Fruit fly (Drosophila melanogaster) whole organism, wandering third instar larva: ENCODE measurements around the gene CG7884.

ENCODE experiments used
- Abd-B ChIP-seq: fragments of >200 bp; optimal IDR thresholded peaks from 2 replicates; lab custom pipeline; 2017; ENCODE audit warnings: missing biosample characterization, missing genetic modification characterization
- CG32264 ChIP-seq: fragments of 200-800 bp; sonication (Bioruptor generic); optimal IDR thresholded peaks from 2 replicates; lab custom pipeline; 2016; ENCODE audit warnings: missing biosample characterization, missing genetic modification characterization
- CG9705 ChIP-seq: fragments of 200-800 bp; sonication (Bioruptor generic); optimal IDR thresholded peaks from 2 replicates; lab custom pipeline; 2018; ENCODE audit warnings: missing biosample characterization, mild to moderate bottlenecking, missing genetic modification characterization
- CrebA ChIP-seq: fragments of 200-800 bp; sonication (Bioruptor generic); optimal IDR thresholded peaks from 2 replicates; lab custom pipeline; 2016; ENCODE audit warnings: missing biosample characterization, mild to moderate bottlenecking, missing genetic modification characterization, borderline replicate concordance
- Dfd ChIP-seq: fragments of >200 bp; optimal IDR thresholded peaks from 2 replicates; lab custom pipeline; 2017; ENCODE audit warnings: missing biosample characterization, missing genetic modification characterization
- Dif ChIP-seq: fragments of 200-275, 200-300 bp; sonication (Bioruptor generic); optimal IDR thresholded peaks from 2 replicates; lab custom pipeline; 2018; ENCODE audit warnings: missing biosample characterization, missing genetic modification characterization; ENCODE audit not compliant: partially characterized antibody
- GATAd ChIP-seq: sonication (Bioruptor generic); optimal IDR thresholded peaks from 2 replicates; lab custom pipeline; 2016; ENCODE audit warnings: missing biosample characterization, missing genetic modification characterization
- HLH106 ChIP-seq: fragments of 200-800 bp; optimal IDR thresholded peaks from 3 replicates; lab custom pipeline; 2019; ENCODE audit warnings: missing biosample characterization, mild to moderate bottlenecking, missing genetic modification characterization, moderate library complexity
- Hnf4 ChIP-seq: fragments of 200-800 bp; sonication (Bioruptor generic); optimal IDR thresholded peaks from 2 replicates; lab custom pipeline; 2016; ENCODE audit warnings: missing biosample characterization, mild to moderate bottlenecking, missing genetic modification characterization
- Hr78 ChIP-seq: fragments of >200 bp; optimal IDR thresholded peaks from 2 replicates; lab custom pipeline; 2017; ENCODE audit warnings: missing biosample characterization, missing genetic modification characterization
- Hr83 ChIP-seq: fragments of 200-300 bp; sonication (Bioruptor generic); optimal IDR thresholded peaks from 2 replicates; lab custom pipeline; 2016; ENCODE audit warnings: missing biosample characterization, mild to moderate bottlenecking, missing genetic modification characterization, moderate library complexity; ENCODE audit not compliant: poor library complexity, severe bottlenecking
- Jra ChIP-seq: sonication (Bioruptor generic); optimal IDR thresholded peaks from 2 replicates; lab custom pipeline; 2016; ENCODE audit warnings: missing biosample characterization, missing genetic modification characterization
- Mio ChIP-seq: sonication (Bioruptor generic); optimal IDR thresholded peaks from 2 replicates; lab custom pipeline; 2016; ENCODE audit warnings: missing biosample characterization, missing genetic modification characterization
- Myc ChIP-seq: fragments of >200 bp; optimal IDR thresholded peaks from 2 replicates; lab custom pipeline; 2017
- N ChIP-seq: fragments of >200 bp; optimal IDR thresholded peaks from 2 replicates; lab custom pipeline; 2018; ENCODE audit warnings: missing biosample characterization, missing external identifiers, missing genetic modification characterization
- Rel ChIP-seq, 2 experiments: fragments of 200-800 bp; sonication (Bioruptor generic) in 1 of 2; optimal IDR thresholded peaks; 2 replicates in 1 of 2; 3 replicates in 1 of 2; lab custom pipeline; 2016 to 2019; ENCODE audit warnings: mild to moderate bottlenecking in 2 of 2, missing biosample characterization in 2 of 2, missing genetic modification characterization in 2 of 2, moderate library complexity in 1 of 2
- Sp1 ChIP-seq: fragments of 200-800 bp; sonication (Bioruptor generic); optimal IDR thresholded peaks from 3 replicates; lab custom pipeline; 2019; ENCODE audit warnings: missing biosample characterization, mild to moderate bottlenecking, missing genetic modification characterization, moderate library complexity
- Vsx2 ChIP-seq: fragments of 200-300, 225-300 bp; sonication (Bioruptor generic); optimal IDR thresholded peaks from 2 replicates; lab custom pipeline; 2018; ENCODE audit warnings: missing biosample characterization, missing genetic modification characterization; ENCODE audit not compliant: partially characterized antibody
- br ChIP-seq: fragments of 200-800 bp; sonication (Bioruptor generic); optimal IDR thresholded peaks from 2 replicates; lab custom pipeline; 2016; ENCODE audit warnings: missing biosample characterization, missing genetic modification characterization
- brk ChIP-seq: fragments of 200-800 bp; sonication (Bioruptor generic); optimal IDR thresholded peaks from 2 replicates; lab custom pipeline; 2016; ENCODE audit warnings: missing biosample characterization, mild to moderate bottlenecking, missing genetic modification characterization
- dl ChIP-seq, 2 experiments: fragments of 175-275, 200-275 bp in 1 of 2; fragments of 200-275 bp in 1 of 2; sonication (Bioruptor generic); optimal IDR thresholded peaks; lab custom pipeline; 2018; ENCODE audit warnings: mild to moderate bottlenecking in 2 of 2, missing biosample characterization in 2 of 2, missing genetic modification characterization in 2 of 2, moderate library complexity in 2 of 2; ENCODE audit not compliant: partially characterized antibody in 2 of 2, insufficient read depth in 1 of 2
- dmrt93B ChIP-seq: fragments of 200-800 bp; sonication (Bioruptor generic); optimal IDR thresholded peaks from 2 replicates; lab custom pipeline; 2018; ENCODE audit warnings: missing biosample characterization, mild to moderate bottlenecking, missing genetic modification characterization
- dsf ChIP-seq: sonication (Bioruptor generic); optimal IDR thresholded peaks from 2 replicates; lab custom pipeline; 2016; ENCODE audit warnings: missing biosample characterization, missing genetic modification characterization, borderline replicate concordance
- ey ChIP-seq: fragments of 200-800 bp; sonication (Bioruptor generic); optimal IDR thresholded peaks from 2 replicates; lab custom pipeline; 2016; ENCODE audit warnings: missing biosample characterization, missing genetic modification characterization
- foxo ChIP-seq, 2 experiments: fragments of 200-800 bp; sonication (Bioruptor generic); optimal IDR thresholded peaks; 2 replicates in 1 of 2; 3 replicates in 1 of 2; lab custom pipeline; 2016 to 2017; ENCODE audit warnings: missing biosample characterization in 2 of 2, missing genetic modification characterization in 2 of 2
- fru ChIP-seq: fragments of 200-800 bp; sonication (Bioruptor generic); optimal IDR thresholded peaks from 3 replicates; lab custom pipeline; 2016; ENCODE audit warnings: missing biosample characterization, mild to moderate bottlenecking, missing genetic modification characterization
- h ChIP-seq: fragments of 200-800 bp; sonication (Bioruptor generic); optimal IDR thresholded peaks from 3 replicates; lab custom pipeline; 2016; ENCODE audit warnings: missing biosample characterization, mild to moderate bottlenecking, missing genetic modification characterization
- jim ChIP-seq: fragments of 175-275, 200-325 bp; sonication (Bioruptor generic); optimal IDR thresholded peaks from 2 replicates; lab custom pipeline; 2016; ENCODE audit warnings: missing biosample characterization, mild to moderate bottlenecking, missing genetic modification characterization
- lola ChIP-seq: fragments of >200 bp; optimal IDR thresholded peaks from 2 replicates; lab custom pipeline; 2017; ENCODE audit warnings: missing biosample characterization, missing genetic modification characterization
- pan ChIP-seq: fragments of >200 bp; optimal IDR thresholded peaks from 2 replicates; lab custom pipeline; 2017
- psq ChIP-seq: fragments of 200-800 bp; sonication (Bioruptor generic); optimal IDR thresholded peaks from 3 replicates; lab custom pipeline; 2017; ENCODE audit warnings: missing biosample characterization, mild to moderate bottlenecking, missing genetic modification characterization, moderate library complexity
- rgr ChIP-seq: fragments of 200-800 bp; sonication (Bioruptor generic); optimal IDR thresholded peaks from 3 replicates; lab custom pipeline; 2016; ENCODE audit warnings: missing biosample characterization, mild to moderate bottlenecking, missing genetic modification characterization
- sage ChIP-seq: fragments of 200-800 bp; sonication (Bioruptor generic); optimal IDR thresholded peaks from 2 replicates; lab custom pipeline; 2016; ENCODE audit warnings: missing biosample characterization, mild to moderate bottlenecking, missing genetic modification characterization
- tai ChIP-seq: sonication (Bioruptor generic); optimal IDR thresholded peaks from 2 replicates; lab custom pipeline; 2016; ENCODE audit warnings: missing biosample characterization, missing genetic modification characterization
- usp ChIP-seq: fragments of >200 bp; optimal IDR thresholded peaks from 2 replicates; lab custom pipeline; 2017; ENCODE audit warnings: missing biosample characterization, missing genetic modification characterization
- woc ChIP-seq: sonication (Bioruptor generic); optimal IDR thresholded peaks from 2 replicates; lab custom pipeline; 2016; ENCODE audit warnings: missing biosample characterization, mild to moderate bottlenecking, missing genetic modification characterization

CG7884 gene

dm6 chrX:19276489-19277117, 56.2 kb downstream of the CG7884 start, which contains the start of the genes CG32537 and CG32536:
CG32537 (minus strand) TSS chrX:19276539.
CG32536 (minus strand) TSS chrX:19276898.
- TF ChIP-seq fru (GFP tag; lab: Kevin White, UChicago) (no peak), Abd-B (GFP tag; lab: Kevin White, UChicago) (no peak), ey (GFP tag; lab: Kevin White, UChicago) (no peak), Dif (GFP tag; lab: Kevin White, UChicago) (no peak), Rel (GFP tag; optimal IDR thresholded peaks at IDR 0.05; lab: Kevin White, UChicago) (no peak), Rel (tag; optimal IDR thresholded peaks at IDR 0.05; lab: Kevin White, UChicago) (no peak)
- TF ChIP-seq, all 38 proteins: peak for 0

- TF ChIP-seq foxo (GFP tag; optimal IDR thresholded peaks at IDR 0.05; lab: Kevin White, UChicago): no peak
- no peak for TF ChIP-seq Vsx2 (GFP tag; lab: Kevin White, UChicago)
- no peak for TF ChIP-seq rgr (GFP tag; lab: Kevin White, UChicago)
- no peak for TF ChIP-seq woc (GFP tag; lab: Kevin White, UChicago)
- no peak for TF ChIP-seq CG9705 (GFP tag; lab: Kevin White, UChicago)
- TF ChIP-seq jim (GFP tag; lab: Kevin White, UChicago): no peak
- no peak for TF ChIP-seq CG32264 (GFP tag; lab: Kevin White, UChicago)
- no peak for TF ChIP-seq Dfd (GFP tag; lab: Kevin White, UChicago)
- no peak for TF ChIP-seq pan (lab: Kevin White, UChicago)
Observed at dm6 chrX:19278395-19278794, 58.0 kb downstream of the CG7884 start.

dm6 chrX:19280249-19280648, 59.8 kb downstream of the CG7884 start, which contains the start of gene CG8028:
CG8028 (minus strand) TSS chrX:19280349.
- TF ChIP-seq Hr83 (GFP tag; lab: Kevin White, UChicago): no peak
- no peak for TF ChIP-seq Hr78 (GFP tag; lab: Kevin White, UChicago)
- TF ChIP-seq Jra (GFP tag; lab: Kevin White, UChicago): no peak
- TF ChIP-seq ey (GFP tag; lab: Kevin White, UChicago): no peak
- no peak for TF ChIP-seq psq (GFP tag; lab: Kevin White, UChicago)
- no peak for TF ChIP-seq N (GFP tag; lab: Kevin White, UChicago)

dm6 chrX:19280685-19281084, 60.3 kb downstream of the CG7884 start:
- TF ChIP-seq ey (GFP tag; lab: Kevin White, UChicago) (no peak), GATAd (GFP tag; lab: Kevin White, UChicago) (no peak), Myc (no peak), Jra (GFP tag; lab: Kevin White, UChicago) (no peak), tai (GFP tag; lab: Kevin White, UChicago) (no peak), Sp1 (no peak), jim (GFP tag; lab: Kevin White, UChicago) (no peak), dl (GFP tag; optimal IDR thresholded peaks at IDR 0.05; lab: Kevin White, UChicago; ENCODE audit: insufficient read depth in 1 of 2, partially characterized antibody in 2 of 2) (no peak), brk (no peak), usp (GFP tag; lab: Kevin White, UChicago) (no peak), Hr83 (GFP tag; lab: Kevin White, UChicago) (no peak), pan (lab: Kevin White, UChicago) (no peak), woc (GFP tag; lab: Kevin White, UChicago) (no peak), Rel (GFP tag; optimal IDR thresholded peaks at IDR 0.05; lab: Kevin White, UChicago) (no peak), Rel (tag; optimal IDR thresholded peaks at IDR 0.05; lab: Kevin White, UChicago) (no peak), Dfd (GFP tag; lab: Kevin White, UChicago) (no peak), CG32264 (GFP tag; lab: Kevin White, UChicago) (no peak), lola (GFP tag; lab: Kevin White, UChicago) (no peak), Vsx2 (GFP tag; lab: Kevin White, UChicago) (no peak), Mio (GFP tag; lab: Kevin White, UChicago) (no peak), psq (GFP tag; lab: Kevin White, UChicago) (no peak)

dm6 chrX:19281271-19281670, 60.8 kb downstream of the CG7884 start:
- TF ChIP-seq rgr (GFP tag; lab: Kevin White, UChicago): peak; percentile 44
- TF ChIP-seq dmrt93B (GFP tag; lab: Kevin White, UChicago): no peak
- no peak for TF ChIP-seq ey (GFP tag; lab: Kevin White, UChicago)
- TF ChIP-seq Hr83 (GFP tag; lab: Kevin White, UChicago): no peak
- TF ChIP-seq Rel (GFP tag; optimal IDR thresholded peaks at IDR 0.05; lab: Kevin White, UChicago): no peak
- TF ChIP-seq Rel (tag; optimal IDR thresholded peaks at IDR 0.05; lab: Kevin White, UChicago): no peak
- TF ChIP-seq sage (GFP tag; lab: Kevin White, UChicago): no peak
- no peak for TF ChIP-seq jim (GFP tag; lab: Kevin White, UChicago)
- TF ChIP-seq fru (GFP tag; lab: Kevin White, UChicago): no peak
- TF ChIP-seq Hnf4 (GFP tag; lab: Kevin White, UChicago): no peak
- no peak for TF ChIP-seq N (GFP tag; lab: Kevin White, UChicago)
- no peak for TF ChIP-seq Abd-B (GFP tag; lab: Kevin White, UChicago)
- no peak for TF ChIP-seq CG9705 (GFP tag; lab: Kevin White, UChicago)
- no peak for TF ChIP-seq h (GFP tag; lab: Kevin White, UChicago)
- TF ChIP-seq dl (GFP tag; optimal IDR thresholded peaks at IDR 0.05; lab: Kevin White, UChicago; ENCODE audit: insufficient read depth in 1 of 2, partially characterized antibody in 2 of 2): no peak
- TF ChIP-seq dsf (GFP tag; lab: Kevin White, UChicago): no peak
- no peak for TF ChIP-seq br
- no peak for TF ChIP-seq GATAd (GFP tag; lab: Kevin White, UChicago)
- no peak for TF ChIP-seq lola (GFP tag; lab: Kevin White, UChicago)
- no peak for TF ChIP-seq Mio (GFP tag; lab: Kevin White, UChicago)
- TF ChIP-seq usp (GFP tag; lab: Kevin White, UChicago): no peak
- no peak for TF ChIP-seq CrebA (GFP tag; lab: Kevin White, UChicago)
- TF ChIP-seq Myc: peak; percentile 21
- peak; percentile 33 for TF ChIP-seq HLH106
